Worm (Caenorhabditis elegans): ENCODE results near the gene T22C8.1.

DNA sequence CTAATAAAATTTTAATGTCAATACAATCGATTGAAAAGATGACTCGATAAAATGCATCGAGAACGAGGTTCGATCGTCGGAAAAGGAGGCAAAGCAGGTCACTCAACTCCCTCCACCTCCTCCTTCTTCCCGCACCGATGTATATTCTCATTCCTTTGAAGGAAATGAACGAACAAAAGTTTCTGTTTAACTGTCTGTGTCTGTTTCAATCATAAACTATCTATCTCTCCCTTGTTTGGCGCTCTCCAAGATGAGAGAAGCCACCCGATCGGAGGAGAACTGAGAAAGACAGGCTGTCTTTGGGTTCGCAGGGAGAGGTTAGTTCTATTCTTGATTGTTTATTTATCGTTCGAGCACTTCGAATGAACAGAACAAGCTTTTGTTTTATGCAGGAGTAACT, 28.6 kb downstream of the T22C8.1 start, which contains the start of gene D2085.7:
- TF ChIP-seq tbx-37 (GFP tag; conservative IDR thresholded peaks at IDR 0.05) (no peak), ets-7 (tag; optimal IDR thresholded peaks at IDR 0.05) (no peak), tbx-11 (GFP tag; IDR thresholded peaks at IDR 0.05) (no peak), aly-1 (tag; optimal IDR thresholded peaks at IDR 0.05) (no peak)
